Fruit fly (Drosophila melanogaster) whole organism, wandering third instar larva: Measurements from ENCODE around the gene CG15535.
A peak's percentile ranks its signal among the peaks of the same experiment; 100 is the strongest.

Source experiments
- Abd-B ChIP-seq: fragments of >200 bp; optimal IDR thresholded peaks from 2 replicates; lab custom pipeline; 2017; ENCODE audit warnings: missing biosample characterization, missing genetic modification characterization
- CG32264 ChIP-seq: fragments of 200-800 bp; sonication (Bioruptor generic); optimal IDR thresholded peaks from 2 replicates; lab custom pipeline; 2016; ENCODE audit warnings: missing biosample characterization, missing genetic modification characterization
- CG9705 ChIP-seq: fragments of 200-800 bp; sonication (Bioruptor generic); optimal IDR thresholded peaks from 2 replicates; lab custom pipeline; 2018; ENCODE audit warnings: missing biosample characterization, mild to moderate bottlenecking, missing genetic modification characterization
- CrebA ChIP-seq: fragments of 200-800 bp; sonication (Bioruptor generic); optimal IDR thresholded peaks from 2 replicates; lab custom pipeline; 2016; ENCODE audit warnings: missing biosample characterization, mild to moderate bottlenecking, missing genetic modification characterization, borderline replicate concordance
- Dfd ChIP-seq: fragments of >200 bp; optimal IDR thresholded peaks from 2 replicates; lab custom pipeline; 2017; ENCODE audit warnings: missing biosample characterization, missing genetic modification characterization
- Dif ChIP-seq: fragments of 200-275, 200-300 bp; sonication (Bioruptor generic); optimal IDR thresholded peaks from 2 replicates; lab custom pipeline; 2018; ENCODE audit warnings: missing biosample characterization, missing genetic modification characterization; ENCODE audit not compliant: partially characterized antibody
- HLH106 ChIP-seq: fragments of 200-800 bp; optimal IDR thresholded peaks from 3 replicates; lab custom pipeline; 2019; ENCODE audit warnings: missing biosample characterization, mild to moderate bottlenecking, missing genetic modification characterization, moderate library complexity
- Hr78 ChIP-seq: fragments of >200 bp; optimal IDR thresholded peaks from 2 replicates; lab custom pipeline; 2017; ENCODE audit warnings: missing biosample characterization, missing genetic modification characterization
- Jra ChIP-seq: sonication (Bioruptor generic); optimal IDR thresholded peaks from 2 replicates; lab custom pipeline; 2016; ENCODE audit warnings: missing biosample characterization, missing genetic modification characterization
- Mio ChIP-seq: sonication (Bioruptor generic); optimal IDR thresholded peaks from 2 replicates; lab custom pipeline; 2016; ENCODE audit warnings: missing biosample characterization, missing genetic modification characterization
- Myc ChIP-seq: fragments of >200 bp; optimal IDR thresholded peaks from 2 replicates; lab custom pipeline; 2017
- Rel ChIP-seq, 2 experiments: fragments of 200-800 bp; sonication (Bioruptor generic) in 1 of 2; optimal IDR thresholded peaks; 2 replicates in 1 of 2; 3 replicates in 1 of 2; lab custom pipeline; 2016 to 2019; ENCODE audit warnings: mild to moderate bottlenecking in 2 of 2, missing biosample characterization in 2 of 2, missing genetic modification characterization in 2 of 2, moderate library complexity in 1 of 2
- Sp1 ChIP-seq: fragments of 200-800 bp; sonication (Bioruptor generic); optimal IDR thresholded peaks from 3 replicates; lab custom pipeline; 2019; ENCODE audit warnings: missing biosample characterization, mild to moderate bottlenecking, missing genetic modification characterization, moderate library complexity
- Vsx2 ChIP-seq: fragments of 200-300, 225-300 bp; sonication (Bioruptor generic); optimal IDR thresholded peaks from 2 replicates; lab custom pipeline; 2018; ENCODE audit warnings: missing biosample characterization, missing genetic modification characterization; ENCODE audit not compliant: partially characterized antibody
- br ChIP-seq: fragments of 200-800 bp; sonication (Bioruptor generic); optimal IDR thresholded peaks from 2 replicates; lab custom pipeline; 2016; ENCODE audit warnings: missing biosample characterization, missing genetic modification characterization
- brk ChIP-seq: fragments of 200-800 bp; sonication (Bioruptor generic); optimal IDR thresholded peaks from 2 replicates; lab custom pipeline; 2016; ENCODE audit warnings: missing biosample characterization, mild to moderate bottlenecking, missing genetic modification characterization
- dl ChIP-seq, 2 experiments: fragments of 175-275, 200-275 bp in 1 of 2; fragments of 200-275 bp in 1 of 2; sonication (Bioruptor generic); optimal IDR thresholded peaks; lab custom pipeline; 2018; ENCODE audit warnings: mild to moderate bottlenecking in 2 of 2, missing biosample characterization in 2 of 2, missing genetic modification characterization in 2 of 2, moderate library complexity in 2 of 2; ENCODE audit not compliant: partially characterized antibody in 2 of 2, insufficient read depth in 1 of 2
- dmrt93B ChIP-seq: fragments of 200-800 bp; sonication (Bioruptor generic); optimal IDR thresholded peaks from 2 replicates; lab custom pipeline; 2018; ENCODE audit warnings: missing biosample characterization, mild to moderate bottlenecking, missing genetic modification characterization
- dsf ChIP-seq: sonication (Bioruptor generic); optimal IDR thresholded peaks from 2 replicates; lab custom pipeline; 2016; ENCODE audit warnings: missing biosample characterization, missing genetic modification characterization, borderline replicate concordance
- ey ChIP-seq: fragments of 200-800 bp; sonication (Bioruptor generic); optimal IDR thresholded peaks from 2 replicates; lab custom pipeline; 2016; ENCODE audit warnings: missing biosample characterization, missing genetic modification characterization
- fru ChIP-seq: fragments of 200-800 bp; sonication (Bioruptor generic); optimal IDR thresholded peaks from 3 replicates; lab custom pipeline; 2016; ENCODE audit warnings: missing biosample characterization, mild to moderate bottlenecking, missing genetic modification characterization
- jim ChIP-seq: fragments of 175-275, 200-325 bp; sonication (Bioruptor generic); optimal IDR thresholded peaks from 2 replicates; lab custom pipeline; 2016; ENCODE audit warnings: missing biosample characterization, mild to moderate bottlenecking, missing genetic modification characterization
- lola ChIP-seq: fragments of >200 bp; optimal IDR thresholded peaks from 2 replicates; lab custom pipeline; 2017; ENCODE audit warnings: missing biosample characterization, missing genetic modification characterization
- rgr ChIP-seq: fragments of 200-800 bp; sonication (Bioruptor generic); optimal IDR thresholded peaks from 3 replicates; lab custom pipeline; 2016; ENCODE audit warnings: missing biosample characterization, mild to moderate bottlenecking, missing genetic modification characterization
- sage ChIP-seq: fragments of 200-800 bp; sonication (Bioruptor generic); optimal IDR thresholded peaks from 2 replicates; lab custom pipeline; 2016; ENCODE audit warnings: missing biosample characterization, mild to moderate bottlenecking, missing genetic modification characterization
- sv ChIP-seq: fragments of 200-800 bp; sonication (Bioruptor generic); optimal IDR thresholded peaks from 3 replicates; lab custom pipeline; 2016; ENCODE audit warnings: missing biosample characterization, missing genetic modification characterization
- tai ChIP-seq: sonication (Bioruptor generic); optimal IDR thresholded peaks from 2 replicates; lab custom pipeline; 2016; ENCODE audit warnings: missing biosample characterization, missing genetic modification characterization
- usp ChIP-seq: fragments of >200 bp; optimal IDR thresholded peaks from 2 replicates; lab custom pipeline; 2017; ENCODE audit warnings: missing biosample characterization, missing genetic modification characterization
- woc ChIP-seq: sonication (Bioruptor generic); optimal IDR thresholded peaks from 2 replicates; lab custom pipeline; 2016; ENCODE audit warnings: missing biosample characterization, mild to moderate bottlenecking, missing genetic modification characterization

CG15535 gene

dm6 chr3R:30423695-30424094, at the start of gene CG15535, which contains the start of gene mRpS18C:
TSS of gene CG15535 (minus strand) at chr3R:30423929.
TSS of gene mRpS18C (plus strand) at chr3R:30423974.
- no peak for TF ChIP-seq dsf (GFP tag; lab: Kevin White, UChicago)
- TF ChIP-seq Mio (GFP tag; lab: Kevin White, UChicago): no peak
- TF ChIP-seq sage (GFP tag; lab: Kevin White, UChicago): peak; percentile 50
- no peak for TF ChIP-seq CrebA (GFP tag; lab: Kevin White, UChicago)
- no peak for TF ChIP-seq Rel (GFP tag; optimal IDR thresholded peaks at IDR 0.05; lab: Kevin White, UChicago)
- TF ChIP-seq Rel (tag; optimal IDR thresholded peaks at IDR 0.05; lab: Kevin White, UChicago): peak; percentile 9
- TF ChIP-seq rgr (GFP tag; lab: Kevin White, UChicago): peak; percentile 44
- no peak for TF ChIP-seq fru (GFP tag; lab: Kevin White, UChicago)
- TF ChIP-seq usp (GFP tag; lab: Kevin White, UChicago): no peak
- TF ChIP-seq sv (GFP tag; lab: Kevin White, UChicago): no peak

DNA sequence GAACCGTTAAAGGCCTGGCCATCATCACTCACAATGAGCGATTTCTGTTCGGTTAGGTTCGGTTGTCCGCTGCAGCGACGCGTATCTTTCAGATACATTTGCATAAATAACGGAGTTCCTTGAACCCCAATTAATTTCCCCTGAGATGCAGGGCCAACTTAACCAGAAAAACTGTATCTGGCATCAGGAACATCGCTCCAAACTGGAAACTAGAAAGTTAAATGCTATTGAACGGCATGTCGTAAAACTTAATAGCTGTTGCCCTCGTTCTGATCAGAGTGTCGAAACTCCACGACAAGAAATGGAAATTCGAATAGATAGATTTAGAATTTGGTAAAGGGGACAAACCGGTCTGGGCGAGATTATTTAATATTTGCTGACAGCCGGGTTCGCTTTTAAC, 48.6 kb upstream of the CG15535 start:
- TF ChIP-seq Sp1 (no peak), dl (GFP tag; optimal IDR thresholded peaks at IDR 0.05; lab: Kevin White, UChicago; ENCODE audit: insufficient read depth in 1 of 2, partially characterized antibody in 2 of 2) (no peak), ey (GFP tag; lab: Kevin White, UChicago) (no peak), lola (GFP tag; lab: Kevin White, UChicago) (no peak), Vsx2 (GFP tag; lab: Kevin White, UChicago) (no peak), Dif (GFP tag; lab: Kevin White, UChicago) (no peak), sage (GFP tag; lab: Kevin White, UChicago) (no peak), CG9705 (GFP tag; lab: Kevin White, UChicago) (no peak), HLH106 (no peak)

dm6 chr3R:30470690-30471089, 47.0 kb upstream of the CG15535 start:
- no peak for TF ChIP-seq sage (GFP tag; lab: Kevin White, UChicago)
- TF ChIP-seq jim (GFP tag; lab: Kevin White, UChicago): no peak
- no peak for TF ChIP-seq tai (GFP tag; lab: Kevin White, UChicago)
- no peak for TF ChIP-seq Jra
- no peak for TF ChIP-seq br
- TF ChIP-seq Dif (GFP tag; lab: Kevin White, UChicago): no peak
- TF ChIP-seq Sp1: no peak
- no peak for TF ChIP-seq Hr78 (GFP tag; lab: Kevin White, UChicago)
- TF ChIP-seq lola (GFP tag; lab: Kevin White, UChicago): no peak
- no peak for TF ChIP-seq Dfd (GFP tag; lab: Kevin White, UChicago)
- no peak for TF ChIP-seq woc
- no peak for TF ChIP-seq sv (GFP tag; lab: Kevin White, UChicago)
- TF ChIP-seq dl (GFP tag; optimal IDR thresholded peaks at IDR 0.05; lab: Kevin White, UChicago; ENCODE audit: insufficient read depth in 1 of 2, partially characterized antibody in 2 of 2): no peak
- TF ChIP-seq Abd-B (GFP tag; lab: Kevin White, UChicago): no peak
- no peak for TF ChIP-seq dmrt93B

dm6 chr3R:30467062-30467461, 43.3 kb upstream of the CG15535 start:
- TF ChIP-seq ey (GFP tag; lab: Kevin White, UChicago) (no peak), Myc (peak; percentile 39), br (no peak), Vsx2 (GFP tag; lab: Kevin White, UChicago) (peak; percentile 49)

DNA sequence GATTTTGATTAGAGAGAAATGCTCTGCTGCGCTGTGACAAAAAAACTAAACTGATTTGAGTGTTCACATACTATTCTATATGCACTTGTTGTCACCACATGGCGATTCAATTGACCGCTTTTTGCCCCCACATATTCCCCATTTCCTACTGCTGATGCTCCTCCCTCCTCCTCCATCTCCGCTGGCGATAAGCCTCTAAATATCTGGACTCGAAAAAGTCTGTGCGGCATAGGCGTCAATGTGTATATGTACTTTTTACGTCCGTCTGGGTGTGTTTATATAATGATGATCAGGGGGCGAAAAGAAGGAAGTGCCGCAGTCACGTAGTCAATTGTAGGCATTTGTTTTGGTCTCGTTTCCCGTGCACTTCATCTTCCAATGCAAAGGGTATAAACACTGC, 42.8 kb upstream of the CG15535 start:
- TF ChIP-seq jim (GFP tag; lab: Kevin White, UChicago): no peak
- no peak for TF ChIP-seq Dif (GFP tag; lab: Kevin White, UChicago)
- TF ChIP-seq woc: no peak
- TF ChIP-seq ey (GFP tag; lab: Kevin White, UChicago): no peak
- no peak for TF ChIP-seq CG32264
- TF ChIP-seq HLH106: no peak
- TF ChIP-seq brk: no peak
- TF ChIP-seq, all 38 proteins: peak for 0
